Fruit fly (Drosophila melanogaster) whole organism, embryonic: ENCODE measurements around the gene CG4210.

ENCODE experiments used
- B-H2 ChIP-seq: fragments of 200-800 bp; sonication (Bioruptor generic); optimal IDR thresholded peaks from 2 replicates; lab custom pipeline; 2018; ENCODE audit warnings: missing biosample characterization, mild to moderate bottlenecking, missing genetic modification characterization
- BEAF-32 ChIP-seq: fragments of 200-800 bp; sonication (Bioruptor generic); optimal IDR thresholded peaks from 3 replicates; lab custom pipeline; 2017; ENCODE audit warnings: missing biosample characterization, missing genetic modification characterization, mild to moderate bottlenecking, moderate library complexity, missing genetic modification reagents
- CG10274 ChIP-seq: fragments of 200-800 bp; sonication (Bioruptor generic); optimal IDR thresholded peaks from 3 replicates; lab custom pipeline; 2017; ENCODE audit warnings: missing biosample characterization, mild to moderate bottlenecking, missing genetic modification characterization
- CG11723 ChIP-seq: fragments of 200-800 bp; sonication (Bioruptor generic); optimal IDR thresholded peaks from 2 replicates; lab custom pipeline; 2017; ENCODE audit warnings: missing biosample characterization, mild to moderate bottlenecking, missing genetic modification characterization
- CG13624 ChIP-seq: fragments of 200-800 bp; sonication (Bioruptor generic); optimal IDR thresholded peaks from 2 replicates; lab custom pipeline; 2016; ENCODE audit warnings: missing biosample characterization, missing genetic modification characterization
- CG15479 ChIP-seq: fragments of 200-800 bp; sonication (Bioruptor generic); optimal IDR thresholded peaks from 3 replicates; lab custom pipeline; 2019; ENCODE audit warnings: missing biosample characterization, mild to moderate bottlenecking, missing genetic modification characterization, moderate library complexity
- CG17328 ChIP-seq: fragments of 200-800 bp; sonication (Bioruptor generic); IDR thresholded peaks from 2 replicates; pipeline ENCODE4 v1.3.6; 2022; ENCODE audit warnings: missing biosample characterization, missing genetic modification characterization
- CG31365 ChIP-seq: fragments of 200-800 bp; sonication (Bioruptor generic); optimal IDR thresholded peaks from 2 replicates; lab custom pipeline; 2018; ENCODE audit warnings: missing biosample characterization, mild to moderate bottlenecking, missing genetic modification characterization
- CG3407 ChIP-seq: fragments of 200-800 bp; sonication (Bioruptor generic); optimal IDR thresholded peaks from 2 replicates; lab custom pipeline; 2018; ENCODE audit warnings: missing biosample characterization, mild to moderate bottlenecking, missing genetic modification characterization
- CG3726 ChIP-seq: fragments of 200-800 bp; sonication (Bioruptor generic); IDR thresholded peaks from 3 replicates; pipeline ENCODE4, ENCODE4 v1.3.6; 2022; ENCODE audit warnings: missing biosample characterization, missing genetic modification characterization
- CG3838 ChIP-seq: fragments of 200-800 bp; sonication (Bioruptor generic); optimal IDR thresholded peaks from 3 replicates; lab custom pipeline; 2016; ENCODE audit warnings: missing biosample characterization, missing genetic modification characterization
- CG43689 ChIP-seq: fragments of 200-800 bp; sonication (Bioruptor generic); IDR thresholded peaks from 2 replicates; pipeline ENCODE4 v1.3.6; 2022; ENCODE audit warnings: missing biosample characterization, missing genetic modification characterization
- CG6813 ChIP-seq: fragments of 200-800 bp; sonication (Bioruptor generic); optimal IDR thresholded peaks from 2 replicates; lab custom pipeline; 2017; ENCODE audit warnings: missing biosample characterization, missing genetic modification characterization, mild to moderate bottlenecking, moderate library complexity, missing genetic modification reagents
- CG8281 ChIP-seq: fragments of 200-800 bp; sonication (Bioruptor generic); optimal IDR thresholded peaks from 2 replicates; lab custom pipeline; 2018; ENCODE audit warnings: missing biosample characterization, mild to moderate bottlenecking, missing genetic modification characterization, moderate library complexity
- CG8924 ChIP-seq: fragments of 200-800 bp; optimal IDR thresholded peaks from 3 replicates; lab custom pipeline; 2019; ENCODE audit warnings: missing biosample characterization, mild to moderate bottlenecking, missing genetic modification characterization, moderate library complexity
- CTCF ChIP-seq: fragments of 200-800 bp; sonication (Bioruptor generic); optimal IDR thresholded peaks from 2 replicates; lab custom pipeline; 2017; ENCODE audit warnings: missing biosample characterization, mild to moderate bottlenecking, missing genetic modification characterization, moderate library complexity
- Chrac-16 ChIP-seq: fragments of 200-800 bp; sonication (Bioruptor generic); optimal IDR thresholded peaks from 3 replicates; lab custom pipeline; 2016; ENCODE audit warnings: missing biosample characterization, missing genetic modification characterization
- CoRest ChIP-seq: fragments of 200-800 bp; sonication (Bioruptor generic); optimal IDR thresholded peaks from 3 replicates; lab custom pipeline; 2018; ENCODE audit warnings: missing biosample characterization, mild to moderate bottlenecking, missing genetic modification characterization, moderate library complexity
- D19B ChIP-seq: fragments of 200-800 bp; sonication (Bioruptor generic); optimal IDR thresholded peaks from 2 replicates; lab custom pipeline; 2017; ENCODE audit warnings: missing biosample characterization, mild to moderate bottlenecking, missing genetic modification characterization
- Dfd ChIP-seq, 2 experiments: fragments of >200 bp; optimal IDR thresholded peaks; 2 replicates each; lab custom pipeline; 2017; ENCODE audit warnings: missing biosample characterization in 2 of 2, missing genetic modification characterization in 2 of 2
- Doc2 ChIP-seq: fragments of 200-800 bp; sonication (Bioruptor generic); IDR thresholded peaks from 2 replicates; pipeline ENCODE4 v1.3.6; 2022; ENCODE audit warnings: missing biosample characterization, missing genetic modification characterization
- Doc3 ChIP-seq: fragments of 200-800 bp; sonication (Bioruptor generic); IDR thresholded peaks from 3 replicates; pipeline ENCODE4 v1.3.6; 2022; ENCODE audit warnings: missing biosample characterization, missing genetic modification characterization; ENCODE audit not compliant: partially characterized antibody
- Elba2 ChIP-seq: fragments of 200-800 bp; sonication (Bioruptor generic); optimal IDR thresholded peaks from 3 replicates; lab custom pipeline; 2016; ENCODE audit warnings: missing biosample characterization, missing genetic modification characterization
- Fer1 ChIP-seq: fragments of 200-800 bp; sonication (Bioruptor generic); optimal IDR thresholded peaks from 2 replicates; lab custom pipeline; 2017; ENCODE audit warnings: missing biosample characterization, mild to moderate bottlenecking, missing genetic modification characterization
- HLH3B ChIP-seq: fragments of 200-800 bp; sonication (Bioruptor generic); IDR thresholded peaks from 2 replicates; pipeline ENCODE4 v1.3.6; 2022; ENCODE audit warnings: missing biosample characterization, missing genetic modification characterization
- Kr ChIP-seq: fragments of 200-800 bp; sonication (Bioruptor generic); optimal IDR thresholded peaks from 2 replicates; lab custom pipeline; 2017; ENCODE audit warnings: missing biosample characterization, mild to moderate bottlenecking, missing genetic modification characterization
- Myb ChIP-seq: fragments of 200-800 bp; sonication (Bioruptor generic); optimal IDR thresholded peaks from 2 replicates; lab custom pipeline; 2016; ENCODE audit warnings: missing biosample characterization, missing genetic modification characterization
- Six4 ChIP-seq: fragments of 200-800 bp; sonication (Bioruptor generic); optimal IDR thresholded peaks from 2 replicates; lab custom pipeline; 2016; ENCODE audit warnings: missing biosample characterization, missing genetic modification characterization
- Spps ChIP-seq: fragments of 200-800 bp; sonication (Bioruptor generic); optimal IDR thresholded peaks from 2 replicates; lab custom pipeline; 2018; ENCODE audit warnings: missing biosample characterization, mild to moderate bottlenecking, missing genetic modification characterization
- Sry-δ ChIP-seq: fragments of 200-800 bp; sonication (Bioruptor generic); optimal IDR thresholded peaks from 2 replicates; lab custom pipeline; 2016; ENCODE audit warnings: missing biosample characterization, missing genetic modification characterization
- Taf1 ChIP-seq: fragments of 200-800 bp; sonication (Bioruptor generic); IDR thresholded peaks from 2 replicates; pipeline ENCODE4 v1.3.6; 2022; ENCODE audit warnings: missing biosample characterization, missing genetic modification characterization
- ara ChIP-seq: fragments of 200-800 bp; sonication (Bioruptor generic); IDR thresholded peaks from 2 replicates; pipeline ENCODE4 v1.3.6; 2022; ENCODE audit warnings: missing biosample characterization, missing genetic modification characterization
- ase ChIP-seq: fragments of 200-800 bp; sonication (Bioruptor generic); IDR thresholded peaks from 3 replicates; pipeline ENCODE4 v1.3.6; 2022; ENCODE audit warnings: missing biosample characterization, missing genetic modification characterization
- bbx ChIP-seq: fragments of 200-800 bp; sonication (Bioruptor generic); IDR thresholded peaks from 2 replicates; pipeline ENCODE4 v1.3.6; 2022; ENCODE audit warnings: missing biosample characterization, missing genetic modification characterization; ENCODE audit not compliant: partially characterized antibody
- bigmax ChIP-seq: fragments of 200-800 bp; sonication (Bioruptor generic); optimal IDR thresholded peaks from 2 replicates; lab custom pipeline; 2018; ENCODE audit warnings: missing biosample characterization, mild to moderate bottlenecking, missing genetic modification characterization
- chm ChIP-seq: fragments of 200-800 bp; sonication (Bioruptor generic); IDR thresholded peaks from 2 replicates; pipeline ENCODE4 v1.3.6; 2022; ENCODE audit warnings: missing biosample characterization, missing genetic modification characterization
- crp ChIP-seq, 2 experiments: fragments of 200-800 bp; sonication (Bioruptor generic); optimal IDR thresholded peaks; 2 replicates in 1 of 2; 3 replicates in 1 of 2; lab custom pipeline; 2017; ENCODE audit warnings: missing biosample characterization in 2 of 2, missing genetic modification characterization in 2 of 2, mild to moderate bottlenecking in 1 of 2, moderate library complexity in 1 of 2
- cwo ChIP-seq: fragments of 200-800 bp; sonication (Bioruptor generic); optimal IDR thresholded peaks from 3 replicates; lab custom pipeline; 2017; ENCODE audit warnings: missing biosample characterization, missing genetic modification characterization, mild to moderate bottlenecking, moderate library complexity, missing genetic modification reagents
- dm ChIP-seq: fragments of 200-800 bp; sonication (Bioruptor generic); optimal IDR thresholded peaks from 3 replicates; lab custom pipeline; 2016; ENCODE audit warnings: missing biosample characterization, missing genetic modification characterization
- dysf ChIP-seq: fragments of 200-800 bp; sonication (Bioruptor generic); IDR thresholded peaks from 3 replicates; pipeline ENCODE4 v1.3.6; 2022; ENCODE audit warnings: missing biosample characterization, missing genetic modification characterization
- gsb ChIP-seq: fragments of 200-800 bp; sonication (Bioruptor generic); IDR thresholded peaks from 2 replicates; pipeline ENCODE4 v1.3.6; 2022; ENCODE audit warnings: missing biosample characterization, missing genetic modification characterization
- hb ChIP-seq: fragments of 200-800 bp; sonication (Bioruptor generic); IDR thresholded peaks from 3 replicates; pipeline ENCODE4 v1.3.6; 2022; ENCODE audit warnings: missing biosample characterization, missing genetic modification characterization; ENCODE audit not compliant: partially characterized antibody
- nmo ChIP-seq: fragments of 200-800 bp; sonication (Bioruptor generic); optimal IDR thresholded peaks from 2 replicates; lab custom pipeline; 2018; ENCODE audit warnings: missing biosample characterization, mild to moderate bottlenecking, missing genetic modification characterization, moderate library complexity
- onecut ChIP-seq: fragments of 200-800 bp; sonication (Bioruptor generic); IDR thresholded peaks from 2 replicates; pipeline ENCODE4 v1.3.6; 2022; ENCODE audit warnings: missing biosample characterization, missing genetic modification characterization
- pnt ChIP-seq: fragments of 200-800 bp; sonication (Bioruptor generic); optimal IDR thresholded peaks from 3 replicates; lab custom pipeline; 2016; ENCODE audit warnings: missing biosample characterization, missing genetic modification characterization
- pros ChIP-seq: fragments of 200-800 bp; sonication (Bioruptor generic); optimal IDR thresholded peaks from 3 replicates; lab custom pipeline; 2019; ENCODE audit warnings: missing biosample characterization, mild to moderate bottlenecking, missing genetic modification characterization, moderate library complexity
- salm ChIP-seq: fragments of 200-800 bp; sonication (Bioruptor generic); optimal IDR thresholded peaks from 2 replicates; lab custom pipeline; 2018; ENCODE audit warnings: missing biosample characterization, mild to moderate bottlenecking, missing genetic modification characterization
- slbo ChIP-seq: fragments of 200-800 bp; sonication (Bioruptor generic); IDR thresholded peaks from 2 replicates; pipeline ENCODE4 v1.3.6; 2022; ENCODE audit warnings: missing biosample characterization, missing genetic modification characterization
- stc ChIP-seq: fragments of 200-800 bp; sonication (Bioruptor generic); IDR thresholded peaks from 2 replicates; pipeline ENCODE4 v1.3.6; 2022; ENCODE audit warnings: missing biosample characterization, missing genetic modification characterization
- unc-4 ChIP-seq: fragments of 200-800 bp; sonication (Bioruptor generic); IDR thresholded peaks from 2 replicates; pipeline ENCODE4 v1.3.6; 2022; ENCODE audit warnings: missing biosample characterization, missing genetic modification characterization; ENCODE audit not compliant: partially characterized antibody
- vfl ChIP-seq: fragments of 200-800 bp; sonication (Bioruptor generic); optimal IDR thresholded peaks from 2 replicates; lab custom pipeline; 2016; ENCODE audit warnings: missing biosample characterization, missing genetic modification characterization
- yki ChIP-seq: fragments of >200 bp; optimal IDR thresholded peaks from 3 replicates; lab custom pipeline; 2018

CG4210 gene

dm6 chr3R:15225279-15225730 lies 11.5 kb downstream of the CG4210 start, which contains the start of the genes CG31344 and Caf1-55 (continued):
- peak; percentile 28 for TF ChIP-seq B-H2 (GFP tag; lab: Kevin White, UChicago)
- TF ChIP-seq CG15479 (GFP tag; lab: Kevin White, UChicago) = no peak
- no peak for TF ChIP-seq onecut (GFP tag; lab: Robert Waterston, UW)
- no peak for TF ChIP-seq vfl (GFP tag; lab: Kevin White, UChicago)
- TF ChIP-seq CG10274 (GFP tag; lab: Kevin White, UChicago) = no peak
- no peak for TF ChIP-seq CG8281 (tag; lab: Kevin White, UChicago)
- no peak; the same call in 1 of the 2 replicates for TF ChIP-seq slbo (GFP tag; lab: Robert Waterston, UW)
- TF ChIP-seq stc (GFP tag; lab: Robert Waterston, UW) = no peak
- TF ChIP-seq CG8924 = peak; percentile 38
- no peak for TF ChIP-seq CG3838
- no peak for TF ChIP-seq dysf
- no peak for TF ChIP-seq CG31365 (tag; lab: Kevin White, UChicago)
- TF ChIP-seq salm = no peak
- TF ChIP-seq Fer1 = no peak
- no peak for TF ChIP-seq CG3726
- peak; percentile 12 for TF ChIP-seq CG13624 (GFP tag; lab: Kevin White, UChicago)
- TF ChIP-seq Dfd (GFP tag; optimal IDR thresholded peaks at IDR 0.05; lab: Kevin White, UChicago) = no peak
- no peak for TF ChIP-seq bigmax (GFP tag; lab: Kevin White, UChicago)
- TF ChIP-seq Doc3 (GFP tag; lab: Robert Waterston, UW) = peak; percentile 68; the same call in 2 of the 3 replicates
- peak; percentile 60 for TF ChIP-seq dm
- no peak for TF ChIP-seq gsb (GFP tag; lab: Robert Waterston, UW)
- TF ChIP-seq CG11723 (GFP tag; lab: Kevin White, UChicago) = no peak
- no peak for TF ChIP-seq HLH3B
- TF ChIP-seq Taf1 (GFP tag; lab: Robert Waterston, UW) = no peak
- no peak for TF ChIP-seq ara (GFP tag; lab: Robert Waterston, UW)
- TF ChIP-seq nmo (GFP tag; lab: Kevin White, UChicago) = peak; percentile 47
- peak; percentile 84 for TF ChIP-seq bbx (GFP tag; lab: Robert Waterston, UW)
- no peak for TF ChIP-seq Kr (GFP tag; lab: Kevin White, UChicago)
- TF ChIP-seq cwo (GFP tag; lab: Kevin White, UChicago) = no peak
- no peak for TF ChIP-seq CG17328 (GFP tag; lab: Robert Waterston, UW)
- TF ChIP-seq pros (GFP tag; lab: Kevin White, UChicago) = no peak
- TF ChIP-seq Elba2 (GFP tag; lab: Kevin White, UChicago) = no peak
- TF ChIP-seq crp (GFP tag; optimal IDR thresholded peaks at IDR 0.05; lab: Kevin White, UChicago) = peak in 1 of 2 experiments; percentile 40
- TF ChIP-seq CG43689 (GFP tag; lab: Robert Waterston, UW) = no peak
- TF ChIP-seq Sry-δ (GFP tag; lab: Kevin White, UChicago) = peak; percentile 97
- no peak for TF ChIP-seq Chrac-16 (GFP tag; lab: Kevin White, UChicago)
- TF ChIP-seq Spps (tag; lab: Kevin White, UChicago) = no peak
- peak; percentile 26 for TF ChIP-seq CoRest (tag; lab: Kevin White, UChicago)
- TF ChIP-seq Myb = peak; percentile 84
- no peak for TF ChIP-seq Doc2
- no peak for TF ChIP-seq Six4 (GFP tag; lab: Kevin White, UChicago)
- no peak for TF ChIP-seq CG6813 (GFP tag; lab: Kevin White, UChicago)
- TF ChIP-seq CTCF (GFP tag; lab: Kevin White, UChicago) = no peak
- peak; percentile 81 for TF ChIP-seq BEAF-32 (GFP tag; lab: Kevin White, UChicago)
- no peak for TF ChIP-seq pnt (GFP tag; lab: Kevin White, UChicago)
- TF ChIP-seq hb = peak; percentile 61; the same call in 1 of the 3 replicates
- TF ChIP-seq chm = no peak
- no peak for TF ChIP-seq ase (GFP tag; lab: Robert Waterston, UW)
- no peak for TF ChIP-seq D19B (GFP tag; lab: Kevin White, UChicago)
- TF ChIP-seq CG3407 (GFP tag; lab: Kevin White, UChicago) = no peak
- peak; percentile 84 for TF ChIP-seq unc-4
- no peak for TF ChIP-seq yki
